Worm (Caenorhabditis elegans): ENCODE measurements around the gene ctsa-1.2.

ctsa-1.2 gene

DNA sequence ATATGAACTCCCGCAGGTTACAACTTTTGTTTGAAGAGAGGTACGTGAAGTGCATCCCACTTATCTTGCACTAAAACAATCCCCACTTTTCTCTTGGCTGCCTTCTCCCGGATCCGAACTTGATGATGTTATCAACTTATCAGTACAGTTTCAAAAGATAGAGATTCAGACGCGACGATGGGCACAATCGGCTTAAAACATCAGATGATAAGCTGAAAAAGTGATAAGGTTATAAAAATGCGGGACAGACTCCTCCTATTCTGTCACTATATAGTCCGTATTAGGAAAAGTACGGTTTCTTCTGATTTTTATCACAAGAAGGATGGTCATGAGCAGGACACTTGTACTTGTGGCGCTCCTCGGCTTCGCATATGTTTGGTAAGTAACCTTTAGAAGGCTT, at the start of gene ctsa-1.2:
Gene ctsa-1.2 (plus strand): TSS at position 160 of the 400 bp plus-strand sequence.
- TF ChIP-seq unc-86 (tag; optimal IDR thresholded peaks at IDR 0.05) (no peak), elt-2 (tag; optimal IDR thresholded peaks at IDR 0.05) (peak; percentile 92), irx-1 (tag; optimal IDR thresholded peaks at IDR 0.05) (no peak), lin-35 (GFP tag; optimal IDR thresholded peaks at IDR 0.05) (peak in 1 of 2 experiments; percentile 5), nhr-85 (tag) (no peak)

ce11 chrII:11689941-11690340, 49.2 kb upstream of the ctsa-1.2 start:
- TF ChIP-seq ceh-82 (tag; optimal IDR thresholded peaks at IDR 0.05) (no peak), nhr-76 (tag; optimal IDR thresholded peaks at IDR 0.05) (no peak), fkh-4 (tag; optimal IDR thresholded peaks at IDR 0.05; ENCODE audit: borderline replicate concordance) (no peak), egl-13 (tag; optimal IDR thresholded peaks at IDR 0.05) (no peak), zag-1 (tag; optimal IDR thresholded peaks at IDR 0.05) (no peak), hlh-4 (tag; optimal IDR thresholded peaks at IDR 0.05) (no peak), nhr-237 (tag; optimal IDR thresholded peaks at IDR 0.05) (no peak)

DNA sequence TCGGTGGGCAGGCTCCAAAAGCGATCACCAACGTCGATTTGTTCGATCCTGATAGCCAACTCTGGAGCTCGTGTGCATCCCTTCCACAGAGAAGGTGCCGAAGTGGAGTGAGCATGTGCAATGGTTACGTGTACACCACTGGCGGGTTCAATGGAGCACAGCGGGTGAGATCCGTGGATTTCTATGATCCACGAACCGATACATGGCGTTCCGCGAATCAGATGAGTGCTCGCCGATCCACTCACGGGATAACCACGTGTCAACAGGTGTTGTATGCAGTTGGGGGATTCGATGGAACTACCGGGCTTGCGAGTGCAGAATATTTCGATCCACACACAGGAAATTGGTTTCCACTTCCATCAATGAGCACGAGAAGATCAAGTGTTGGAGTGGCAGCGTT, 48.3 kb upstream of the ctsa-1.2 start:
- TF ChIP-seq pag-3 (tag; optimal IDR thresholded peaks at IDR 0.05; ENCODE audit: borderline replicate concordance, insufficient read depth) (no peak), elt-2 (tag; optimal IDR thresholded peaks at IDR 0.05) (no peak), aha-1 (tag; optimal IDR thresholded peaks at IDR 0.05) (no peak), sptf-1 (tag; optimal IDR thresholded peaks at IDR 0.05) (no peak), skn-1 (tag; optimal IDR thresholded peaks at IDR 0.05) (no peak), ztf-4 (tag; optimal IDR thresholded peaks at IDR 0.05) (no peak), nhr-77 (tag; optimal IDR thresholded peaks at IDR 0.05) (no peak), xbp-1 (tag; optimal IDR thresholded peaks at IDR 0.05) (no peak), hlh-17 (GFP tag; optimal IDR thresholded peaks at IDR 0.05; ENCODE audit: borderline replicate concordance) (no peak), nhr-19 (GFP tag; conservative IDR thresholded peaks at IDR 0.05) (no peak), aly-2 (tag; optimal IDR thresholded peaks at IDR 0.05) (no peak), fos-1 (tag; optimal IDR thresholded peaks at IDR 0.05) (no peak), nhr-28 (tag; optimal IDR thresholded peaks at IDR 0.05) (no peak), jun-1 (tag; optimal IDR thresholded peaks at IDR 0.05) (no peak), mef-2 (tag; optimal IDR thresholded peaks at IDR 0.05) (no peak), rnt-1 (tag; optimal IDR thresholded peaks at IDR 0.05) (no peak), nhr-12 (tag; optimal IDR thresholded peaks at IDR 0.05) (no peak), hlh-4 (tag; optimal IDR thresholded peaks at IDR 0.05) (no peak)

DNA sequence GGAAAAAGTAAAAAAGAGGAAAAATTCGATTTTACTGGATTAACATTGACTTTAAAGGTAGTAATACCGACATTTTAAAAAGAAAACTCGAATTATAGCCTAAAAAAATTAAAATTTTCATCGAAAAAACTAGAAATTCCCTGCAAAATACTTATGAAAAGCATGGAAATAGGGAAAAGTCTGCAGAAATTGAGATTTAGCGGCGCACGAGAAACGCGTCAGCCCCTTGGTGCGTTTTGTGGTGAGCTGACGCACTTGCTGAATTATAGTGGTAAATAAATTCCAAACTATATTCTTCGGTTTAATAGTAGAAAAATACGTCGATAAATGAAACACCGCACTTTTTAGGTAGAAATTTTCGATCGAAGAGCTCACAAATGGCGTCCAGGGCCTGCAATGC, 44.7 kb upstream of the ctsa-1.2 start:
- TF ChIP-seq snu-23 (GFP tag; optimal IDR thresholded peaks at IDR 0.05) = peak; percentile 53
- TF ChIP-seq C16A3.4 (tag; optimal IDR thresholded peaks at IDR 0.05) = peak; percentile 53
- peak; percentile 56 for TF ChIP-seq fkh-8 (tag; optimal IDR thresholded peaks at IDR 0.05)
- peak; percentile 4 for TF ChIP-seq xbp-1 (tag; optimal IDR thresholded peaks at IDR 0.05)
- TF ChIP-seq unc-130 (tag; optimal IDR thresholded peaks at IDR 0.05) = peak; percentile 18
- peak; percentile 2 for TF ChIP-seq swsn-7 (tag; optimal IDR thresholded peaks at IDR 0.05)
- TF ChIP-seq rnt-1 (tag; optimal IDR thresholded peaks at IDR 0.05) = peak; percentile 51
- no peak for TF ChIP-seq nhr-28 (tag; optimal IDR thresholded peaks at IDR 0.05)
- TF ChIP-seq efl-1 (optimal IDR thresholded peaks at IDR 0.05) = peak; percentile 27 to 57
- TF ChIP-seq efl-1 (GFP tag; optimal IDR thresholded peaks at IDR 0.05 in 1 of 2) = peak; percentile 46 to 94
- peak; percentile 27 for TF ChIP-seq lin-13 (GFP tag; optimal IDR thresholded peaks at IDR 0.05)
- TF ChIP-seq hpl-2 (GFP tag; optimal IDR thresholded peaks at IDR 0.05) = no peak
- peak; percentile 43 to 78 for TF ChIP-seq lin-35 (GFP tag; optimal IDR thresholded peaks at IDR 0.05)
- TF ChIP-seq Y116A8C.19 (tag; optimal IDR thresholded peaks at IDR 0.05; ENCODE audit: borderline replicate concordance) = no peak
- no peak for TF ChIP-seq irx-1 (tag; optimal IDR thresholded peaks at IDR 0.05)
- peak; percentile 58 for TF ChIP-seq blmp-1 (tag; optimal IDR thresholded peaks at IDR 0.05)
- peak in 1 of 3 experiments; percentile 35 for TF ChIP-seq ceh-82 (tag; optimal IDR thresholded peaks at IDR 0.05)
- peak in 1 of 6 experiments; percentile 22 for TF ChIP-seq elt-3 (tag; optimal IDR thresholded peaks at IDR 0.05)
- no peak for TF ChIP-seq nhr-19 (GFP tag; conservative IDR thresholded peaks at IDR 0.05)
- TF ChIP-seq skn-1 (tag; optimal IDR thresholded peaks at IDR 0.05) = peak; percentile 42
- TF ChIP-seq jun-1 (tag; optimal IDR thresholded peaks at IDR 0.05) = no peak
- no peak for TF ChIP-seq dsc-1 (tag; optimal IDR thresholded peaks at IDR 0.05)
- peak; percentile 3 for TF ChIP-seq C04F5.9 (tag; optimal IDR thresholded peaks at IDR 0.05)
- peak; percentile 32 for TF ChIP-seq mep-1 (tag; optimal IDR thresholded peaks at IDR 0.05)
- TF ChIP-seq F16B12.6 (tag; optimal IDR thresholded peaks at IDR 0.05) = peak; percentile 26
- TF ChIP-seq nhr-71 (tag; optimal IDR thresholded peaks at IDR 0.05) = peak; percentile 24
- TF ChIP-seq lsy-2 (tag; optimal IDR thresholded peaks at IDR 0.05) = peak; percentile 40 to 67
- TF ChIP-seq nhr-20 (tag; optimal IDR thresholded peaks at IDR 0.05) = peak; percentile 58
- TF ChIP-seq dpl-1 (GFP tag; optimal IDR thresholded peaks at IDR 0.05) = peak; percentile 31 to 69 (median 62)

Data from whole organism, L1 larva.